Fruit fly (Drosophila melanogaster) whole organism: Measurements from ENCODE around the gene tweek.

Source experiments
- CG8478 ChIP-seq: fragments of >200 bp; optimal IDR thresholded peaks from 2 replicates; lab custom pipeline; 2018; ENCODE audit warnings: inconsistent platforms
- Dll ChIP-seq: fragments of >200 bp; optimal IDR thresholded peaks from 2 replicates; lab custom pipeline; 2017

- no peak for TF ChIP-seq Dll (lab: Kevin White, UChicago)
- TF ChIP-seq CG8478, result no peak
These were observed 21.9 kb downstream of the tweek start, which contains the start of gene ApepP for dm6 chr2L:16910177-16910576.
